Worm (Caenorhabditis elegans) whole organism, early embryonic: ENCODE measurements around the gene F16H6.8.
"Not testable (repeated sequence)": the region's sequence is repeated elsewhere in the genome, so short reads cannot be mapped to it uniquely, and the experiment has no call there.

Experiments used
- aly-1 ChIP-seq: sonication (generic microtip); optimal IDR thresholded peaks from 2 replicates; lab custom pipeline; 2016; ENCODE audit warnings: missing genetic modification characterization, missing compliant biosample characterization
- ama-1 ChIP-seq: fragments of 150-350 bp; optimal IDR thresholded peaks from 2 replicates; lab custom pipeline; 2014
- ceh-13 ChIP-seq: fragments of 200-800 bp; sonication (Bioruptor generic); optimal IDR thresholded peaks from 2 replicates; lab custom pipeline; 2018; ENCODE audit warnings: mild to moderate bottlenecking, missing genetic modification characterization, missing compliant biosample characterization
- ceh-36 ChIP-seq: sonication (generic microtip); optimal IDR thresholded peaks from 2 replicates; lab custom pipeline; 2016; ENCODE audit warnings: missing genetic modification characterization, inconsistent platforms, missing compliant biosample characterization
- ets-7 ChIP-seq: sonication (generic microtip); optimal IDR thresholded peaks from 2 replicates; lab custom pipeline; 2016; ENCODE audit warnings: missing genotype, missing genetic modification characterization, missing compliant biosample characterization
- pes-1 ChIP-seq: fragments of 200-800 bp; sonication (Bioruptor generic); IDR thresholded peaks from 2 replicates; pipeline ENCODE4 v1.3.6; 2022; ENCODE audit warnings: missing genetic modification reagents, missing genetic modification characterization, missing compliant biosample characterization
- tbx-11 ChIP-seq: fragments of 200-800 bp; sonication (Bioruptor generic); IDR thresholded peaks from 2 replicates; pipeline ENCODE4 v1.3.6; 2022; ENCODE audit warnings: missing genetic modification characterization, missing compliant biosample characterization
- tbx-37 ChIP-seq: fragments of 200-800 bp; sonication (Bioruptor generic); conservative IDR thresholded peaks from 2 replicates; pipeline ENCODE4 v1.3.6; 2022; ENCODE audit warnings: missing genetic modification reagents, missing genetic modification characterization, missing compliant biosample characterization

DNA sequence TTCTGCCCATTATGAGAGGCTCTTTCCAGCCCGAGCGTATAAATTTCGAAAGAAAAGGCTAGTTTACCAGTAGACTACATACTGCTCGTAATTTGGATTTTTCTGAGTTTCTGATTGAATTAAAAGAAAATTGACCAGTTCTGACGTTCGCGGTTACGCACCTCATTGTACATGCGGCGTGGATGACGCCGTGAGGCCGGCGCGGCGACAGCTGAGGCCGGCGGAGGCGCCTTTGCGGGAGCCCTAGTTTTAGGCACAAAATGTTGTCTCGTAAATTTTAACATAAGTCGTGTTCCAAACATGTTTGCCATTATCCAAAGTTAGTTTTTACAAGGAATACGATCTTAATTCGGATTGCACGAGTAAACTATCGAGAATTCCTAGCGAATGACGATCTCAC, 709 bp upstream of the F16H6.8 start, which contains the start of gene F16H6.9:
- not testable (repeated sequence) for TF ChIP-seq aly-1 (tag; lab: Kevin White, UChicago); ets-7 (tag; lab: Kevin White, UChicago); pes-1 (GFP tag; lab: Robert Waterston, UW); ama-1 (lab: Kevin White, UChicago); ceh-36; ceh-13; tbx-37; tbx-11 (GFP tag; lab: Robert Waterston, UW)
